Worm (Caenorhabditis elegans) whole organism, early embryonic: ENCODE measurements around the gene mog-4.

Experiments used
- B0310.2 ChIP-seq: sonication (generic microtip); optimal IDR thresholded peaks from 2 replicates; lab custom pipeline; 2016; ENCODE audit warnings: mild to moderate bottlenecking, missing genetic modification characterization, missing compliant biosample characterization
- F13C5.2 ChIP-seq: sonication (generic microtip); optimal IDR thresholded peaks from 2 replicates; lab custom pipeline; 2017; ENCODE audit warnings: mild to moderate bottlenecking, missing genetic modification characterization, inconsistent platforms, missing compliant biosample characterization
- aly-1 ChIP-seq: sonication (generic microtip); optimal IDR thresholded peaks from 2 replicates; lab custom pipeline; 2016; ENCODE audit warnings: missing genetic modification characterization, missing compliant biosample characterization
- ama-1 ChIP-seq: fragments of 150-350 bp; optimal IDR thresholded peaks from 2 replicates; lab custom pipeline; 2014
- ceh-13 ChIP-seq: fragments of 200-800 bp; sonication (Bioruptor generic); optimal IDR thresholded peaks from 2 replicates; lab custom pipeline; 2018; ENCODE audit warnings: mild to moderate bottlenecking, missing genetic modification characterization, missing compliant biosample characterization
- ceh-36 ChIP-seq: sonication (generic microtip); optimal IDR thresholded peaks from 2 replicates; lab custom pipeline; 2016; ENCODE audit warnings: missing genetic modification characterization, inconsistent platforms, missing compliant biosample characterization
- ets-7 ChIP-seq: sonication (generic microtip); optimal IDR thresholded peaks from 2 replicates; lab custom pipeline; 2016; ENCODE audit warnings: missing genotype, missing genetic modification characterization, missing compliant biosample characterization
- flt-1 ChIP-seq: fragments of 200-800 bp; sonication (Bioruptor generic); IDR thresholded peaks from 2 replicates; pipeline ENCODE4 v1.3.6; 2022; ENCODE audit warnings: missing genetic modification characterization, missing compliant biosample characterization
- hmbx-1 ChIP-seq: sonication (generic microtip); optimal IDR thresholded peaks from 2 replicates; lab custom pipeline; 2016; ENCODE audit warnings: mild to moderate bottlenecking, missing genetic modification characterization, missing compliant biosample characterization
- hmg-4 ChIP-seq: fragments of 200-800 bp; sonication (Bioruptor generic); optimal IDR thresholded peaks from 2 replicates; lab custom pipeline; 2018; ENCODE audit warnings: mild to moderate bottlenecking, missing genetic modification characterization, missing compliant biosample characterization
- hnd-1 ChIP-seq: sonication (generic microtip); optimal IDR thresholded peaks from 2 replicates; lab custom pipeline; 2016; ENCODE audit warnings: missing genetic modification characterization, missing compliant biosample characterization
- pes-1 ChIP-seq: fragments of 200-800 bp; sonication (Bioruptor generic); IDR thresholded peaks from 2 replicates; pipeline ENCODE4 v1.3.6; 2022; ENCODE audit warnings: missing genetic modification reagents, missing genetic modification characterization, missing compliant biosample characterization
- scrt-1 ChIP-seq: fragments of 200-800 bp; sonication (Bioruptor generic); IDR thresholded peaks from 2 replicates; pipeline ENCODE4 v1.3.6; 2022; ENCODE audit warnings: missing genetic modification characterization, missing compliant biosample characterization
- sea-1 ChIP-seq: fragments of 200-800 bp; sonication (Bioruptor generic); conservative IDR thresholded peaks from 2 replicates; pipeline ENCODE4 v1.3.6; 2022; ENCODE audit warnings: missing genetic modification characterization, missing compliant biosample characterization
- tbx-11 ChIP-seq: fragments of 200-800 bp; sonication (Bioruptor generic); IDR thresholded peaks from 2 replicates; pipeline ENCODE4 v1.3.6; 2022; ENCODE audit warnings: missing genetic modification characterization, missing compliant biosample characterization
- tbx-37 ChIP-seq: fragments of 200-800 bp; sonication (Bioruptor generic); conservative IDR thresholded peaks from 2 replicates; pipeline ENCODE4 v1.3.6; 2022; ENCODE audit warnings: missing genetic modification reagents, missing genetic modification characterization, missing compliant biosample characterization
- tra-4 ChIP-seq: sonication (generic microtip); optimal IDR thresholded peaks from 2 replicates; lab custom pipeline; 2017; ENCODE audit warnings: missing genetic modification characterization, missing compliant biosample characterization

mog-4 gene

ce11 chrII:14604261-14604660, 42.9 kb upstream of the mog-4 start:
- TF ChIP-seq tbx-37 (GFP tag; lab: Robert Waterston, UW), result no peak
- no peak for TF ChIP-seq scrt-1
- no peak for TF ChIP-seq pes-1 (GFP tag; lab: Robert Waterston, UW)
- TF ChIP-seq tbx-11 (GFP tag; lab: Robert Waterston, UW), result no peak
- no peak for TF ChIP-seq ets-7 (tag; lab: Kevin White, UChicago)

ce11 chrII:14602735-14603134, 41.3 kb upstream of the mog-4 start:
- no peak for TF ChIP-seq tbx-37 (GFP tag; lab: Robert Waterston, UW)

DNA sequence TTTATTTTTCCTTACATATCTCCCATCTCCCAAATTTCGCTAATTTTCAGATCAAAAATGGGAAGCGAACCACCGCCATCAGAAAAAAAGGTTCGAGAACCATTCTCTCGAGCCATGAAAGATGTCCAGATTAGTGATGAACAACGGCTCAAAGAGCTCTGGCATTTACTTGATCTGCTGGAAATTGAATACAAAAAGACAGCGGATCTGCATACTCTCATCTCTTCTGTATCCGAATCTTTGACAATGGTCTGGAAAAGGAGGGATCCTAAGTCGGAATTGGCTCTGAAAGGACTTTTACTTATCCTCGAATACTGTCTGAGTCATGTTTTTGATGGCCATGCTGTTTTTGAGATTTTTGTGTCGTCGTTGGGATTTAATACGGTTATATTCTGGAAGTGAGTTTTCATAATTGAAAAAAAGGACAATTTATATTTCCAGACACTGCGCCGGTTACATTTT, 39.5 kb upstream of the mog-4 start, which contains the start of gene tps-2:
TSS of gene tps-2 (plus strand) at position 51 of the 462 bp plus-strand sequence.
- TF ChIP-seq tbx-11 (GFP tag; lab: Robert Waterston, UW) (no peak), ama-1 (lab: Kevin White, UChicago) (no peak), scrt-1 (no peak), pes-1 (GFP tag; lab: Robert Waterston, UW) (no peak), sea-1 (GFP tag; lab: Robert Waterston, UW) (no peak), tra-4 (no peak)

ce11 chrII:14599933-14600630, 38.7 kb upstream of the mog-4 start:
- TF ChIP-seq flt-1 (no peak), pes-1 (GFP tag; lab: Robert Waterston, UW) (no peak), tbx-11 (GFP tag; lab: Robert Waterston, UW) (no peak), sea-1 (GFP tag; lab: Robert Waterston, UW) (no peak), tbx-37 (GFP tag; lab: Robert Waterston, UW) (no peak), hnd-1 (tag; lab: Kevin White, UChicago) (no peak), ceh-13 (GFP tag; lab: Kevin White, UChicago) (no peak), hmg-4 (GFP tag; lab: Kevin White, UChicago) (no peak), aly-1 (no peak), F13C5.2 (no peak), hmbx-1 (tag; lab: Kevin White, UChicago) (no peak), ceh-36 (tag; lab: Kevin White, UChicago) (no peak), B0310.2 (no peak), scrt-1 (no peak), ama-1 (lab: Kevin White, UChicago) (no peak)

- TF ChIP-seq F13C5.2, result no peak
- no peak for TF ChIP-seq B0310.2
- TF ChIP-seq flt-1, result no peak
- no peak for TF ChIP-seq pes-1 (GFP tag; lab: Robert Waterston, UW)
- TF ChIP-seq ama-1 (lab: Kevin White, UChicago), result no peak
- no peak for TF ChIP-seq sea-1 (GFP tag; lab: Robert Waterston, UW)
- TF ChIP-seq tra-4, result no peak
- TF ChIP-seq tbx-11 (GFP tag; lab: Robert Waterston, UW), result no peak
- no peak for TF ChIP-seq ceh-36 (tag; lab: Kevin White, UChicago)
- TF ChIP-seq tbx-37 (GFP tag; lab: Robert Waterston, UW), result no peak
- TF ChIP-seq scrt-1, result no peak
- no peak for TF ChIP-seq hmbx-1 (tag; lab: Kevin White, UChicago)
Measured at ce11 chrII:14599284-14599862, 38.0 kb upstream of the mog-4 start.

ce11 chrII:14598367-14598766, 37.0 kb upstream of the mog-4 start:
- no peak for TF ChIP-seq sea-1 (GFP tag; lab: Robert Waterston, UW)
- no peak for TF ChIP-seq tbx-37 (GFP tag; lab: Robert Waterston, UW)
- no peak for TF ChIP-seq tra-4
- TF ChIP-seq F13C5.2, result no peak
- no peak for TF ChIP-seq scrt-1
- no peak for TF ChIP-seq B0310.2

DNA sequence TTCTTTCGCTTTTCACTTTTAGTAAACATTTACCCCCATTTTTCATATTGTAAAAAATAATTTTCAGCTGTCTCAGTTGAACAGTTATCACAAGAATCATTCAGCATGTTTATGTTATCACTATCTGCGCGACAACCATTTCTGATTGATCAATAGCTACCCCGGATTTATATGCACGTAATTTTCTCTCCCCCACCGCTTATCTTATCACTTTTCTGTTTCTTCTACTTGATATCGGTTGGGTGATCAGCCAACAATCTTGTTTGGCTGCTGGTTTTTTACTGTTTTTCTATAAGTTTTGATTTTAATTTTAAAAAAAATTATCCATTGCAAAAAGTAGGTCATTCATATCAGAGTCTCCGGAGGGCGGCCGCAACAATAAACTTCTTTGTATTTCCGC, 36.4 kb upstream of the mog-4 start:
- TF ChIP-seq ama-1 (lab: Kevin White, UChicago) (no peak), tbx-11 (GFP tag; lab: Robert Waterston, UW) (no peak), scrt-1 (no peak), F13C5.2 (no peak), hmg-4 (GFP tag; lab: Kevin White, UChicago) (no peak), flt-1 (no peak), ets-7 (tag; lab: Kevin White, UChicago) (no peak), hnd-1 (tag; lab: Kevin White, UChicago) (no peak), hmbx-1 (tag; lab: Kevin White, UChicago) (no peak), ceh-36 (tag; lab: Kevin White, UChicago) (no peak)

DNA sequence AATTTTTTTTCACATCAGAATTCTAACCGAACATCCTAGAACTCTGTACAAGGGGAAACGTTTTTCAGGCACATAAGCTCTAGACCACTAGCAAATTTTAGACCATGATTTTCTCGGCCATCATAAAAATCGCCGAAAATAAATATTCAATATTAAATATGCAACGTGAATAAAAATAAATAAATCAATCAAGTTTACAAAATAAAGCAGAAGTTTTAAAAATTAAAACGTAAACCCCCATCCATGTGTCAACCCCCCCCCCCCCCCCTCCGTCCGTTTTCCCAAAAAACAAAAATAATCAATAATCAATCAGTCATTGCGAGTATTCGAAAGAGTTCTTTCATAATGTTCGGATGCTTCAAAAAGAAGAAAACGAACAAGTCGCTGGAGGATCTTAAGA, 31.9 kb upstream of the mog-4 start, which contains the start of gene catp-4:
TSS of gene catp-4 (plus strand) at position 301 of the 400 bp plus-strand sequence.
- TF ChIP-seq tbx-11 (GFP tag; lab: Robert Waterston, UW), result no peak
- no peak for TF ChIP-seq hmg-4 (GFP tag; lab: Kevin White, UChicago)
- TF ChIP-seq ceh-36 (tag; lab: Kevin White, UChicago), result no peak
- no peak for TF ChIP-seq scrt-1
- TF ChIP-seq ama-1 (lab: Kevin White, UChicago), result no peak
- no peak for TF ChIP-seq tra-4
- TF ChIP-seq flt-1, result no peak
- no peak for TF ChIP-seq pes-1 (GFP tag; lab: Robert Waterston, UW)
- no peak for TF ChIP-seq aly-1
- TF ChIP-seq ets-7 (tag; lab: Kevin White, UChicago), result no peak
